Fruit fly (Drosophila melanogaster) whole organism, pupa: ENCODE measurements around the gene CG46467.

Experiments used
- CG10348 ChIP-seq: fragments of 200-800 bp; sonication (Bioruptor generic); IDR thresholded peaks from 2 replicates; pipeline ENCODE4 v1.3.6; 2022; ENCODE audit warnings: missing biosample characterization, missing genetic modification characterization
- CG12605 ChIP-seq: fragments of 200-800 bp; sonication (Bioruptor generic); IDR thresholded peaks from 2 replicates; pipeline ENCODE4 v1.3.6; 2022; ENCODE audit warnings: missing biosample characterization, missing genetic modification characterization
- CG13204 ChIP-seq: fragments of 200-800 bp; sonication (Bioruptor generic); optimal IDR thresholded peaks from 2 replicates; lab custom pipeline; 2018; ENCODE audit warnings: missing biosample characterization, mild to moderate bottlenecking, missing genetic modification characterization, moderate library complexity
- CG14655 ChIP-seq: fragments of 200-800 bp; sonication (Bioruptor generic); optimal IDR thresholded peaks from 3 replicates; lab custom pipeline; 2017; ENCODE audit warnings: mild to moderate bottlenecking, missing biosample characterization, missing genetic modification reagents, missing genetic modification characterization
- CG15710 ChIP-seq: fragments of 200-800 bp; sonication (Bioruptor generic); optimal IDR thresholded peaks from 2 replicates; lab custom pipeline; 2018; ENCODE audit warnings: missing biosample characterization, mild to moderate bottlenecking, missing genetic modification characterization, moderate library complexity
- CG17806 ChIP-seq: fragments of 200-800 bp; sonication (Bioruptor generic); optimal IDR thresholded peaks from 2 replicates; lab custom pipeline; 2018; ENCODE audit warnings: missing biosample characterization, mild to moderate bottlenecking, missing genetic modification characterization, moderate library complexity
- CG32121 ChIP-seq: fragments of 200-800 bp; sonication (Bioruptor generic); IDR thresholded peaks from 2 replicates; pipeline ENCODE4 v1.3.6; 2022; ENCODE audit warnings: missing biosample characterization, missing genetic modification characterization
- CG34367 ChIP-seq: fragments of 200-800 bp; sonication (Bioruptor generic); optimal IDR thresholded peaks from 2 replicates; lab custom pipeline; 2018; ENCODE audit warnings: missing biosample characterization, mild to moderate bottlenecking, missing genetic modification characterization
- CG4496 ChIP-seq: fragments of 200-800 bp; sonication (Bioruptor generic); IDR thresholded peaks from 3 replicates; pipeline ENCODE4 v1.3.6; 2022; ENCODE audit warnings: missing biosample characterization, missing genetic modification characterization
- CG8159 ChIP-seq: fragments of 200-800 bp; sonication (Bioruptor generic); optimal IDR thresholded peaks from 3 replicates; lab custom pipeline; 2018; ENCODE audit warnings: missing biosample characterization, mild to moderate bottlenecking, missing genetic modification characterization, moderate library complexity
- CG8301 ChIP-seq: fragments of 200-800 bp; sonication (Bioruptor generic); optimal IDR thresholded peaks from 2 replicates; lab custom pipeline; 2018; ENCODE audit warnings: missing biosample characterization, mild to moderate bottlenecking, missing genetic modification characterization
- CG9948 ChIP-seq: fragments of 200-800 bp; sonication (Bioruptor generic); optimal IDR thresholded peaks from 2 replicates; lab custom pipeline; 2018; ENCODE audit warnings: missing biosample characterization, mild to moderate bottlenecking, missing genetic modification characterization, moderate library complexity
- D1 ChIP-seq: fragments of 200-800 bp; sonication (Bioruptor generic); optimal IDR thresholded peaks from 2 replicates; lab custom pipeline; 2018; ENCODE audit warnings: missing biosample characterization, mild to moderate bottlenecking, missing genetic modification characterization, moderate library complexity
- EcR ChIP-seq: fragments of 200-800 bp; sonication (Bioruptor generic); optimal IDR thresholded peaks from 3 replicates; lab custom pipeline; 2019; ENCODE audit warnings: missing biosample characterization, missing genetic modification characterization, mild to moderate bottlenecking, moderate library complexity, missing genetic modification reagents
- Ets98B ChIP-seq: fragments of 200-800 bp; sonication (Bioruptor generic); IDR thresholded peaks from 2 replicates; pipeline ENCODE4 v1.3.6; 2022; ENCODE audit warnings: missing biosample characterization, missing genetic modification characterization
- Pif1A ChIP-seq: fragments of 200-800 bp; sonication (Bioruptor generic); optimal IDR thresholded peaks from 3 replicates; lab custom pipeline; 2016; ENCODE audit warnings: missing biosample characterization, missing genetic modification characterization
- Pif1B ChIP-seq: fragments of 200-800 bp; sonication (Bioruptor generic); optimal IDR thresholded peaks from 3 replicates; lab custom pipeline; 2016; ENCODE audit warnings: missing biosample characterization, missing genetic modification characterization
- Snoo ChIP-seq: fragments of 200-800 bp; sonication (Bioruptor generic); optimal IDR thresholded peaks from 3 replicates; lab custom pipeline; 2017; ENCODE audit warnings: missing biosample characterization, mild to moderate bottlenecking, missing genetic modification characterization, inconsistent platforms
- fd96Ca ChIP-seq: fragments of 200-800 bp; sonication (Bioruptor generic); IDR thresholded peaks from 3 replicates; pipeline ENCODE4 v1.3.6; 2022; ENCODE audit warnings: missing biosample characterization, missing genetic modification characterization
- gl ChIP-seq: fragments of 200-800 bp; sonication (Bioruptor generic); optimal IDR thresholded peaks from 2 replicates; lab custom pipeline; 2018; ENCODE audit warnings: missing biosample characterization, mild to moderate bottlenecking, missing genetic modification characterization
- rn ChIP-seq: fragments of 200-800 bp; sonication (Bioruptor generic); IDR thresholded peaks from 2 replicates; pipeline ENCODE4 v1.3.6; 2022; ENCODE audit warnings: missing biosample characterization, missing genetic modification characterization

The CG46467 gene

DNA sequence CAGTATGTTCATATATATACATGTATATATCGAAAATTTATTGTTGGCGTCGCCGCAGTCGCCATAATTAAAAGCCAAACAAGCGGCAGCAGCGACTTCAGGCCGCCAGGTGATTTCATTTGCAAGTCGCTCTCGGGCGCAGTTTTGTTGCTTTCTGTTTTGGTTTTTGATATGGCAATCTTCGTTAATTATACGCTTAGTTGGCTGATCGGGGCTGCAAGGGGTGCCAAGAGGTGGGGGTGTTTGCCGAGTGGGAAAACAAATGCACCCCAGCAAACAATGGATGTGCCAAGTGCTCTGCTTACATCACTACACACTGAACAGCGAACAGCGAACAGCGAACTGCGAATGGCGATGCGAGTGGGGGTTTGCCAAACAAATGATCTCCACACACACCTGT, 76.5 kb downstream of the CG46467 start:
- no peak for TF ChIP-seq Ets98B (GFP tag; lab: Robert Waterston, UW)
- TF ChIP-seq fd96Ca (GFP tag; lab: Robert Waterston, UW): no peak
- TF ChIP-seq CG10348 (GFP tag; lab: Robert Waterston, UW): no peak
- no peak for TF ChIP-seq D1 (tag; lab: Kevin White, UChicago)
- TF ChIP-seq rn (GFP tag; lab: Robert Waterston, UW): no peak
- no peak for TF ChIP-seq EcR
- TF ChIP-seq CG8159 (tag; lab: Kevin White, UChicago): no peak
- TF ChIP-seq CG9948 (tag; lab: Kevin White, UChicago): no peak
- no peak for TF ChIP-seq CG8301
- TF ChIP-seq CG14655 (GFP tag; lab: Kevin White, UChicago): no peak

DNA sequence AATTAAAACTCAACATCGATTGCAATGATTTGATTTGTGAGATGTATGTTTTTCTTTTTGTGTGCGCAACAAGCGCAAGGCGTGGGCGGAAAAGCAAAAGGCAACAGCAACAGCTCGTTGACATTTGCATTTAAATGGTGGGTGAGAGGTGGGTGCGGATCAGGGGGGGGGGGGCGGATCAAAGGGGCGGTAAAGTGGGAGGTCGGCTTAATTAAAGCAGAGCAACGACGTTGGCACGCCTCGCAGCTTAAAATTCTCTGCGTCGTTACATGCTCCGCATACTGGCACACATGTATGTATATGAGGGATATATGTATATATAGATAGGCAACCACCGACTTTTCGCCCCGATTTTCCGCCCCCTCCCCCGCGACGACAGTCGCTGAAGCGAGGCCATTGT, 77.2 kb downstream of the CG46467 start:
- 0 out of 2 replicates have a peak, but pooled peaks have one; percentile 3 for TF ChIP-seq rn (GFP tag; lab: Robert Waterston, UW)
- TF ChIP-seq D1 (tag; lab: Kevin White, UChicago): no peak

DNA sequence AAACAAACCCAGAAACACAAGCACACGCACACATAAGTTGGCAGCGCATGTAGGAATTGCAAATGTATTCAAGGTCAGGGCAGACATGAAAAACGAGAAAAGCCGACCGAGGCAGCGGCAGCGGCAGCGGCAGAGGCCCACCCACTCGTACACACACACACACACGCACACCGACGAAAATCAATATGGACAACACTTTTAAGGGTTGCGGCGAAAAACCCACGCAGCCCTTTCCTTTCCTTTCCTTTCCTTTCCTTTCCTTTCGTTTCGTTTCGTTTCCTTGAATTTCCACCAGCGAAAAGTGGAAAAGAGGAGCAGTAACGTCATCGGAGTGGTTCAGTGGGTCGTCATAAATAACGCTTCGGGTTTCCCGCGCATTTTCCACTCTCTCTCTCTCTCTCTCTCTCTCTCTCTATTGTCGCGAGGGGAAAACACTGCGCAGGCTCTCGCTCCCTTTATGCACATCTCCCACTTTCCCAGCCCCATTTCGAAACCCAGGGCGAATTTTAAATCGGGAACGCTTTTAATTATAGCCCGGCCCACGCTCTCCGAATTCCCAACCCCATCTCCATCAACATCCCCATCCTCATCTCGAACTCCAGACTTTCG, 78.3 kb downstream of the CG46467 start:
- TF ChIP-seq CG4496 (GFP tag; lab: Robert Waterston, UW) (0 out of 3 replicates have a peak, but pooled peaks have one; percentile 15), CG13204 (no peak)

DNA sequence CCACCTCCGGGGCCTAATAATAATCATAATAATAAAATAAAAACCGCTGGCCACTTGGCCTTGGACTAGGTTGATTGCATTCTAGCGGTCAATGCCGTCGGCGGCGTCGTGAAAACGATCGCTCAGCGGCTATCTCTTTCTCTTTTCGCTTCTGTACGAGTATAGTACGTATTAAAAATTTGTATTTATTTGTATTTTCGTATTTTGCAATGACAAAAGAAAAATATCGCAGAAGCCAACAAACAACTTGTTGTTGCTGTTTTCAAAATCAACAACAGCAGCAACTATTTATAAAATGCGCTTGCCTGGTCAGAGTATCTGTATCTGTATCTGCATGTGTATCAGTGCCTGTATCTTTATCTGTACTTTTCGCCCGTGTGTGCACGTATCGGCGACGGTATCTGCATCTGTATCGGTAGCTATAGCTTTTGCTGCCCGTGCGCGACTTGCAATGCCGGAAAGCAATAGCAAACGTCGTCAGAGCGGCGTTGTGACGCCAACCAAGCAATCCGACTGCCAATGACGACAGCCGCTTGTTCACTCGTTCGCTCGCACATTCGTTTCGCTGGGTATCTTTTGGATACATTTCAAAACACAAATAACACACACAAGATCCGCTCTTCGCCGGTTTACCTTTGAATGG, 80.3 kb downstream of the CG46467 start:
- TF ChIP-seq rn (GFP tag; lab: Robert Waterston, UW) (no peak), CG14655 (GFP tag; lab: Kevin White, UChicago) (peak; percentile 24), D1 (tag; lab: Kevin White, UChicago) (no peak), CG8301 (no peak), Snoo (tag; lab: Kevin White, UChicago) (no peak), EcR (peak; percentile 98), gl (no peak), CG32121 (GFP tag; lab: Robert Waterston, UW) (peak; percentile 52; the same call in 1 of the 2 replicates), CG17806 (tag; lab: Kevin White, UChicago) (no peak), CG15710 (no peak), CG8159 (tag; lab: Kevin White, UChicago) (no peak), Pif1A (GFP tag; lab: Kevin White, UChicago) (no peak), CG10348 (GFP tag; lab: Robert Waterston, UW) (no peak), Ets98B (GFP tag; lab: Robert Waterston, UW) (0 out of 2 replicates have a peak, but pooled peaks have one; percentile 29), CG34367 (tag; lab: Kevin White, UChicago) (no peak), fd96Ca (GFP tag; lab: Robert Waterston, UW) (no peak), Pif1B (GFP tag; lab: Kevin White, UChicago) (no peak), CG13204 (peak; percentile 36), CG12605 (GFP tag; lab: Robert Waterston, UW) (no peak), CG4496 (GFP tag; lab: Robert Waterston, UW) (no peak), CG9948 (tag; lab: Kevin White, UChicago) (no peak)

DNA sequence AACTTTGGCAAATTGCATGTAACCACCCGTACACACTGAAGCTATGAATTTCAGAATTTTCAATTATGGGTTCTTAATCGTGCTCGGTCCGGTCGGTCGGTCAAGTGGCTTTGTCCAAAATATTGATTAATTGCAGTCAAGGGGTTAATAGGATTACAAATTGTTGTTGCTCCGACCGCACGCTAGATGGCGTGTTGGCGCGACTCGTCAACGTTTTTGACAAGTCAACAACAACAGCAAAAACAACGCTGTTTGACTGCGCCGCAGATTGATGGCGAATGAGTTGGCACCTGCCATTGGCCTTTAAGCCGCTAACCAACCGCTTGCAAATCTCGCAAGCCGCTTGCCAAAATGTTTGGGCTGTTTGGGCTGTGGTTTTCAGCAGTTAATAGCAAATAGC, 82.2 kb downstream of the CG46467 start:
- TF ChIP-seq Snoo (tag; lab: Kevin White, UChicago): no peak
- no peak for TF ChIP-seq CG15710
- TF ChIP-seq CG4496 (GFP tag; lab: Robert Waterston, UW): no peak
- TF ChIP-seq fd96Ca (GFP tag; lab: Robert Waterston, UW): no peak
- no peak for TF ChIP-seq rn (GFP tag; lab: Robert Waterston, UW)
- no peak for TF ChIP-seq Ets98B (GFP tag; lab: Robert Waterston, UW)
- no peak for TF ChIP-seq CG12605 (GFP tag; lab: Robert Waterston, UW)
- TF ChIP-seq CG8159 (tag; lab: Kevin White, UChicago): no peak
- TF ChIP-seq EcR: no peak
- TF ChIP-seq D1 (tag; lab: Kevin White, UChicago): no peak
- no peak for TF ChIP-seq CG32121 (GFP tag; lab: Robert Waterston, UW)
- no peak for TF ChIP-seq CG17806 (tag; lab: Kevin White, UChicago)
- TF ChIP-seq CG34367 (tag; lab: Kevin White, UChicago): no peak
- no peak for TF ChIP-seq Pif1A (GFP tag; lab: Kevin White, UChicago)
- TF ChIP-seq CG14655 (GFP tag; lab: Kevin White, UChicago): no peak
- TF ChIP-seq Pif1B (GFP tag; lab: Kevin White, UChicago): no peak
- TF ChIP-seq CG13204: no peak
- TF ChIP-seq gl: no peak
- TF ChIP-seq, all 21 proteins: peak for 0

DNA sequence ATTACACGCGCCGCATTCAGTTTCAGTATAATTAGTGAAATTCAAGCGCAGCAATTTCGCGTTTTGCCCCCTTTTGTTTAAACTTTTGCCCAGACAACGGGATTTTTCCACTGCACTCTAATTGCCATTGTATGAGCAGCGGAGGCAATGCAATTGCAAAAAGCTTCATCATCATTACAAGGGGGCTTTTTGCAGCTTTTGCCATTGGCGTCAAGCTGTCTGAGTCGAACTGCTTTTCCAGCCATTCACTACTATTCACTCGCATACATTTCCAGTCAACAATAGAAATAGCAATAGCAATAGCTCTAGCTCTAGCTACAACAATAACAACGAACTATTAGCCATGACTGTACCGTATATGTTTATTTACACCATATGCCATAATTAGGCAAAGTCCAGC, 82.7 kb downstream of the CG46467 start:
- TF ChIP-seq fd96Ca (GFP tag; lab: Robert Waterston, UW): no peak
- TF ChIP-seq CG14655 (GFP tag; lab: Kevin White, UChicago): no peak
- no peak for TF ChIP-seq rn (GFP tag; lab: Robert Waterston, UW)
- no peak for TF ChIP-seq CG8159 (tag; lab: Kevin White, UChicago)
- TF ChIP-seq CG34367 (tag; lab: Kevin White, UChicago): no peak
- TF ChIP-seq CG13204: no peak
- no peak for TF ChIP-seq EcR
- TF ChIP-seq CG10348 (GFP tag; lab: Robert Waterston, UW): no peak
- no peak for TF ChIP-seq Ets98B (GFP tag; lab: Robert Waterston, UW)
- no peak for TF ChIP-seq CG32121 (GFP tag; lab: Robert Waterston, UW)
- no peak for TF ChIP-seq CG8301
- TF ChIP-seq CG12605 (GFP tag; lab: Robert Waterston, UW): no peak
- no peak for TF ChIP-seq D1 (tag; lab: Kevin White, UChicago)
- no peak for TF ChIP-seq CG15710
- no peak for TF ChIP-seq gl
- TF ChIP-seq Pif1A (GFP tag; lab: Kevin White, UChicago): no peak
- TF ChIP-seq Pif1B (GFP tag; lab: Kevin White, UChicago): no peak
- no peak for TF ChIP-seq Snoo (tag; lab: Kevin White, UChicago)
- TF ChIP-seq CG4496 (GFP tag; lab: Robert Waterston, UW): no peak
